Fruit fly (Drosophila melanogaster): ENCODE measurements around the gene CG2991.
A peak's percentile ranks its signal among the peaks of the same experiment; 100 is the strongest.

CG2991 gene

DNA sequence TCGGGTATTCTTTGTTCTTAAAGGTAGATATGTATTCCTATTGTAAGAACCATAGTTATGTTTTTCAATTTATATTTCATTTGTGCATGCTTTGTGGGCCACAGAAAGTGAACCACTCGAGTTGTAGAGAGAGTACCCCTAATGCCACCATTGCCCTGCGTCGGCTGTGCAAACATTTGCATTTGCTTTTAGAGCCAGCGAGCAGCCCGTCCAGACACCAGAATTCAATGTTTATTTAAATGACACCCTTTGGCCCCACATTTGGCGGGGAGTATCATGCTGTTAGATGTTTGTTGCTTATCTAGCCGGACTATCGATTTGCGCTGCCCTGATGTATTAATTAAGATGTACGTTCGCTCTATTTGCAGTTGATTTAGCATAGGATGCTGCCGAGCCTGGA, 7.6 kb downstream of the CG2991 start:
- TF ChIP-seq gt (GFP tag; IDR thresholded peaks at IDR 0.05) (no peak), CG12744 (GFP tag; optimal IDR thresholded peaks at IDR 0.05) (no peak), mirr (GFP tag; optimal IDR thresholded peaks at IDR 0.05) (peak; percentile 14), insv (GFP tag; optimal IDR thresholded peaks at IDR 0.05) (no peak), bsh (GFP tag; optimal IDR thresholded peaks at IDR 0.05) (peak in 1 of 2 experiments; percentile 8), nau (GFP tag; optimal IDR thresholded peaks at IDR 0.05) (peak; percentile 13), D (optimal IDR thresholded peaks at IDR 0.05) (no peak), D (GFP tag; optimal IDR thresholded peaks at IDR 0.05) (peak; percentile 4), CG11247 (GFP tag; IDR thresholded peaks at IDR 0.05) (no peak), CG3281 (GFP tag; optimal IDR thresholded peaks at IDR 0.05) (peak; percentile 14), CG18764 (GFP tag; optimal IDR thresholded peaks at IDR 0.05) (peak; percentile 32), caup (GFP tag; optimal IDR thresholded peaks at IDR 0.05; ENCODE audit: severe bottlenecking) (peak; percentile 49), tup (GFP tag; optimal IDR thresholded peaks at IDR 0.05) (peak; percentile 17), Sox100B (GFP tag; optimal IDR thresholded peaks at IDR 0.05) (peak; percentile 21), tap (tag; optimal IDR thresholded peaks at IDR 0.05) (no peak), CG13624 (GFP tag; optimal IDR thresholded peaks at IDR 0.05) (no peak), CG7556 (GFP tag; optimal IDR thresholded peaks at IDR 0.05) (peak; percentile 7), CG9797 (GFP tag; optimal IDR thresholded peaks at IDR 0.05) (no peak), aop (GFP tag; IDR thresholded peaks at IDR 0.05) (peak; percentile 11; the same call in 1 of the 2 replicates), CG5180 (GFP tag; optimal IDR thresholded peaks at IDR 0.05) (peak; percentile 25), CG1233 (GFP tag; optimal IDR thresholded peaks at IDR 0.05) (peak; percentile 30), BtbVII (GFP tag; optimal IDR thresholded peaks at IDR 0.05) (peak; percentile 27), CG43689 (GFP tag; IDR thresholded peaks at IDR 0.05) (no peak), stc (GFP tag; IDR thresholded peaks at IDR 0.05) (peak; percentile 26; the same call in 1 of the 2 replicates), CG7786 (GFP tag; optimal IDR thresholded peaks at IDR 0.05) (no peak), CG17328 (GFP tag; IDR thresholded peaks at IDR 0.05) (peak; percentile 20; the same call in 1 of the 2 replicates), eyg (GFP tag; optimal IDR thresholded peaks at IDR 0.05) (no peak), CG17359 (tag; optimal IDR thresholded peaks at IDR 0.05) (peak; percentile 16), CG14014 (GFP tag; IDR thresholded peaks at IDR 0.05) (peak; percentile 11; the same call in 1 of the 2 replicates), CG15011 (GFP tag; optimal IDR thresholded peaks at IDR 0.05) (peak; percentile 34), CG11398 (GFP tag; optimal IDR thresholded peaks at IDR 0.05) (no peak), CG1529 (GFP tag; optimal IDR thresholded peaks at IDR 0.05) (peak; percentile 0), gcm (GFP tag; optimal IDR thresholded peaks at IDR 0.05) (peak; percentile 28), onecut (GFP tag; IDR thresholded peaks at IDR 0.05) (peak; percentile 42; the same call in 1 of the 2 replicates), CG8944 (GFP tag; optimal IDR thresholded peaks at IDR 0.05) (no peak), CG14710 (tag; optimal IDR thresholded peaks at IDR 0.05) (peak; percentile 2), Fer2 (tag; optimal IDR thresholded peaks at IDR 0.05) (no peak), CG13287 (GFP tag; IDR thresholded peaks at IDR 0.05; ENCODE audit: partially characterized antibody) (no peak), CG4328 (GFP tag; optimal IDR thresholded peaks at IDR 0.05) (peak; percentile 28), CG33557 (GFP tag; optimal IDR thresholded peaks at IDR 0.05) (peak; percentile 21), wdn (GFP tag; IDR thresholded peaks at IDR 0.05) (no peak), E2f2 (GFP tag; IDR thresholded peaks at IDR 0.05) (0 out of 2 replicates have a peak, but pooled peaks have one; percentile 10), gfzf (GFP tag; optimal IDR thresholded peaks at IDR 0.05) (no peak), CG12659 (GFP tag; optimal IDR thresholded peaks at IDR 0.05) (peak; percentile 24), CG13424 (tag; optimal IDR thresholded peaks at IDR 0.05) (peak; percentile 17), dmrt11E (tag; optimal IDR thresholded peaks at IDR 0.05) (no peak), CG14667 (GFP tag; IDR thresholded peaks at IDR 0.05) (no peak), CHES-1-like (GFP tag; optimal IDR thresholded peaks at IDR 0.05) (no peak), HLH3B (GFP tag; IDR thresholded peaks at IDR 0.05) (peak; percentile 18; the same call in 1 of the 2 replicates), CG10431 (GFP tag; optimal IDR thresholded peaks at IDR 0.05) (peak; percentile 29)

All from whole organism, embryonic.